Fruit fly (Drosophila melanogaster): ENCODE data around the gene loh.

The loh gene

DNA sequence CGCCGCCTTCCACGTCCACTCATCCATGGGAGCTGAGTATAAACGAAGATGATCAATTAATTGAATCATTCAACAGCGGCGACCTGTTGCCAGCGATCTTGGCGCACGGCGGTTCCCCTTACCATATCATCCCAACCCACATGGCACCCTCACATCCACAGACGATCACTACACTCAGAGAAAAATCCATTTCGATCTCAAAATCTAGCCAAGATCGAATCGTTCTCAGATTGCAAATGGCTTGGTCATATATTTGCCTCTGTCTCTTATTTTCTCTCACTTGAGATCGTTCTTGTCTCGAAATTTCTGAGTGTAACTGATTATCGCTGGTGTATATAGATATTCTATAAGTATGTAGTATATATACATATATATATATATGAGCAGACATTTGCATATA lies 26.1 kb downstream of the loh start (continued):
- peak; percentile 41; the same call in 2 of the 4 replicates for TF ChIP-seq Gug (GFP tag; IDR thresholded peaks at IDR 0.05)
- peak; percentile 82 for TF ChIP-seq CG32532 (GFP tag; IDR thresholded peaks at IDR 0.05)
- TF ChIP-seq CG8089 (GFP tag; optimal IDR thresholded peaks at IDR 0.05): no peak
- no peak for TF ChIP-seq cas (GFP tag; IDR thresholded peaks at IDR 0.05)
- TF ChIP-seq CG17359 (tag; optimal IDR thresholded peaks at IDR 0.05): peak; percentile 67
- no peak for TF ChIP-seq zen (tag; optimal IDR thresholded peaks at IDR 0.05)
- no peak for TF ChIP-seq Spps (tag; optimal IDR thresholded peaks at IDR 0.05)
- TF ChIP-seq CG12155 (GFP tag; optimal IDR thresholded peaks at IDR 0.05): peak; percentile 10
- TF ChIP-seq nerfin-1 (tag; optimal IDR thresholded peaks at IDR 0.05): no peak
- TF ChIP-seq CG3995 (GFP tag; optimal IDR thresholded peaks at IDR 0.05): no peak
- TF ChIP-seq gsb (GFP tag; IDR thresholded peaks at IDR 0.05): 0 out of 2 replicates have a peak, but pooled peaks have one; percentile 46
- TF ChIP-seq CG10979 (tag; optimal IDR thresholded peaks at IDR 0.05): peak; percentile 44
- peak in 1 of 2 experiments; percentile 68 for TF ChIP-seq bsh (GFP tag; optimal IDR thresholded peaks at IDR 0.05)
- TF ChIP-seq Dip2 (GFP tag; IDR thresholded peaks at IDR 0.05): no peak
- no peak for TF ChIP-seq CG14860 (GFP tag; IDR thresholded peaks at IDR 0.05; ENCODE audit: partially characterized antibody)
- peak; percentile 41 for TF ChIP-seq CG10267 (tag; optimal IDR thresholded peaks at IDR 0.05)
- TF ChIP-seq ara (GFP tag; IDR thresholded peaks at IDR 0.05): peak; percentile 66; the same call in 1 of the 2 replicates
- peak; percentile 71 for TF ChIP-seq CG12769 (tag; optimal IDR thresholded peaks at IDR 0.05)
- no peak for TF ChIP-seq CG9437 (GFP tag; optimal IDR thresholded peaks at IDR 0.05)
- peak; percentile 68 for TF ChIP-seq CG7839 (tag; optimal IDR thresholded peaks at IDR 0.05)
- no peak for TF ChIP-seq CG15479 (GFP tag; optimal IDR thresholded peaks at IDR 0.05)
- TF ChIP-seq CG6175 (GFP tag; IDR thresholded peaks at IDR 0.05): no peak
- 0 out of 3 replicates have a peak, but pooled peaks have one; percentile 45 for TF ChIP-seq CG2889 (GFP tag; IDR thresholded peaks at IDR 0.05)
- TF ChIP-seq fd3F (GFP tag; optimal IDR thresholded peaks at IDR 0.05): peak; percentile 33
- TF ChIP-seq Sry-δ (GFP tag; optimal IDR thresholded peaks at IDR 0.05): no peak
- peak; percentile 26 for TF ChIP-seq schlank (tag; optimal IDR thresholded peaks at IDR 0.05)
- TF ChIP-seq gcm2 (GFP tag; optimal IDR thresholded peaks at IDR 0.05): no peak
- peak; percentile 45 for TF ChIP-seq caup (GFP tag; optimal IDR thresholded peaks at IDR 0.05; ENCODE audit: severe bottlenecking)
- TF ChIP-seq CG10321 (GFP tag; IDR thresholded peaks at IDR 0.05): no peak
- no peak for TF ChIP-seq psq (GFP tag; optimal IDR thresholded peaks at IDR 0.05)
- no peak for TF ChIP-seq Sin3A (optimal IDR thresholded peaks at IDR 0.05)
- TF ChIP-seq sna (GFP tag; IDR thresholded peaks at IDR 0.05; ENCODE audit: partially characterized antibody): no peak
- TF ChIP-seq org-1 (GFP tag; optimal IDR thresholded peaks at IDR 0.05): peak; percentile 20
- TF ChIP-seq bcd (GFP tag; optimal IDR thresholded peaks at IDR 0.05): peak; percentile 48
- TF ChIP-seq fd102C (GFP tag; optimal IDR thresholded peaks at IDR 0.05): no peak
- peak; percentile 32; the same call in 1 of the 2 replicates for TF ChIP-seq CG43689 (GFP tag; IDR thresholded peaks at IDR 0.05)
- TF ChIP-seq Dek (tag; optimal IDR thresholded peaks at IDR 0.05): no peak
- peak; percentile 61 for TF ChIP-seq Taf1 (GFP tag; IDR thresholded peaks at IDR 0.05)
- no peak for TF ChIP-seq CG1233 (GFP tag; optimal IDR thresholded peaks at IDR 0.05)
- no peak for TF ChIP-seq CG10431 (GFP tag; optimal IDR thresholded peaks at IDR 0.05)
- TF ChIP-seq CG15269 (tag; optimal IDR thresholded peaks at IDR 0.05): peak; percentile 72
- TF ChIP-seq amos (GFP tag; IDR thresholded peaks at IDR 0.05; ENCODE audit: partially characterized antibody): no peak
- TF ChIP-seq ftz-f1 (GFP tag; optimal IDR thresholded peaks at IDR 0.05): no peak
- peak; percentile 54 for TF ChIP-seq CG10543 (GFP tag; optimal IDR thresholded peaks at IDR 0.05)
- peak; percentile 57 for TF ChIP-seq E2f1 (GFP tag; IDR thresholded peaks at IDR 0.05)
- peak; percentile 43; the same call in 1 of the 2 replicates for TF ChIP-seq Ada2b (GFP tag; IDR thresholded peaks at IDR 0.05)
- peak; percentile 23 for TF ChIP-seq scrt (GFP tag; optimal IDR thresholded peaks at IDR 0.05)
- TF ChIP-seq p53 (GFP tag; optimal IDR thresholded peaks at IDR 0.05): no peak
- peak; percentile 26; the same call in 1 of the 3 replicates for TF ChIP-seq otp (GFP tag; IDR thresholded peaks at IDR 0.05)
- no peak for TF ChIP-seq Doc2 (GFP tag; IDR thresholded peaks at IDR 0.05)
- TF ChIP-seq gfzf (GFP tag; optimal IDR thresholded peaks at IDR 0.05): no peak
